Fruit fly (Drosophila melanogaster): ENCODE results near the gene CG34310.

Gene CG34310

DNA sequence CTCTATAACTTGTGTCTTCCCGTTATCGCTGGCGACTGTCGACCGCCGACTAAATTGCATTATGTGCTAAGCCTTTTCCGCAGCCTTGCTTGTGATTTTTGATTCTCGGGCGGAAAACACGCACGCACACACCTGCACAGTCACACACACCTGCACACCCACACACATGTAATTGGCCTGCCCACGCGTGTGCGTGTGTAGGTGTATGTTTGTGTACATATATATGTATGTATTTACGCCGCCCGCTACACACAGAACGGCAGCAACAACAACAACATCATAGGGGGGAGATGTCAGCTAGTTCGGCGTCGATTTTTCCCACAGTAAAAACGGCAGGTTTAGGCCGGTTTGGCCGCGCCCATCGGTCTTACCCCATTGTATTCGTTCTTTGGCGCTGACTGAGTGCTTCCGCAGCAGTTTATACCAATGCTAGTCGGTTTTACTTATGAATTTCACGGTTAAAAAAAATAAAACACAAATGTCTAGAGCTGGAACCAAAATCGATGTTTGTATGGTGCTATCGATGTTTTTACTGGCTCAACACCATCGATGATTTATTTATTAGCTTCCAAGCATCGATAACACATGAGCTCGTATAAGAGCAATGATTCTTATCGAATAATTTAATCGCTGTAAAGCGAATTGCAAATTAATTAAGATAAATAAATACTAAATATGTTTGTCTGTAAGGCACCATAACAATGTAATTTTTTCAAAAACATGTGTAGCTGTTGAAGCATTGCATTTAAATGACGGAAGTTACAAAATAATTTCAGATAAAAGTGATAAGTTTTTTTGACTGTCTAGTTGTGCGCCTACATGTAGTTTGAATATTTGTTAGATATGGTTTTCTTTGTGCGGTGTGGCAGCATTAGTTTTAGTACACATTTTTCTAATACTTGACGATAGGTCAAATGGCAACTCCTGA, 59.6 kb downstream of the CG34310 start, which contains the start of gene homer:
TSS of gene homer (minus strand) at position 538 of the 928 bp plus-strand sequence.
- TF ChIP-seq CG8478 (optimal IDR thresholded peaks at IDR 0.05) (peak; percentile 13), usp (GFP tag; optimal IDR thresholded peaks at IDR 0.05) (no peak)

DNA sequence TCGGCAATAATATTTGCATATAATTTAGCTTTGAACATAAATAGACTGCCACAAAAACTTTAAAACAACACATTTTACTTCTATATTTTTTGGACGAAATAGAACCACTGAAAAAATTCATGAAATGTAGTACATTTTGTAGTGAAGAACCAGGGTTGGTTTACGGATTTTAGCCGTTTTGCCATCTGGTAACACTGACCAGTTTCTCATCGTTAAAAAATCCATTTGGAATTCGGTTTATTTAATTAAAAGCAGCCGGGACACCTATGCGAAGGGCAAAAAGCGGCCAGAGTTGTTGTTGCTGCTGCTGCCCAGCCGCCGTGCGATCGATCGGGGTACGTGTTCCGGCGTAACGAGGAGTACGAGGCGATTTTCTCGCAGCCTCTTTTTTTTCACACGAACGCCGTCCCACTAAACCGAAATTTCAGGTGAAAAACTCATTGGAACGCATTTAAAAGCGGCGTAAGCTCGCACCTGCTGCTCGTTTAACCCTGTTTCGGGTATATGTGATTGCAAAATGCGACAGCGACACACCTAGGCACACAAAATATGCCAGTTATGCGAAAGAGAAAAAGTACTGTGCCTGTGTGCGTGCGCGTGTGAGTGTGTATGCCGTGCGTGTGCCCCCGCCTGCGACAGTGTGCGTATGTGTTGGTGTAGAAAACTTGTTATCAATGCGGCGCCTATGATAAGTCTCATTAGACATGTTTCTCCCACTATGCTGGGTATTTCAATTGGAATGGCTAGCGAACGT, 60.5 kb downstream of the CG34310 start, which contains the start of gene Liprin-alpha:
TSS of gene Liprin-alpha (plus strand) at position 154 of the 754 bp plus-strand sequence.
- TF ChIP-seq CG8478 (optimal IDR thresholded peaks at IDR 0.05) (peak; percentile 30), Dll (optimal IDR thresholded peaks at IDR 0.05) (no peak), usp (GFP tag; optimal IDR thresholded peaks at IDR 0.05) (no peak), pan (optimal IDR thresholded peaks at IDR 0.05) (no peak), EcR (GFP tag; optimal IDR thresholded peaks at IDR 0.05) (no peak), psq (optimal IDR thresholded peaks at IDR 0.05) (no peak)

Data from whole organism.